Fruit fly (Drosophila melanogaster) whole organism, embryonic: ENCODE results near the gene ph-d.

ENCODE experiments used
- Ada2b ChIP-seq: fragments of 200-800 bp; sonication (Bioruptor generic); IDR thresholded peaks from 2 replicates; pipeline ENCODE4 v1.3.6; 2022; ENCODE audit warnings: missing biosample characterization, missing genetic modification characterization
- Bgb ChIP-seq: fragments of 200-800 bp; sonication (Bioruptor generic); IDR thresholded peaks from 2 replicates; pipeline ENCODE4 v1.3.6; 2022; ENCODE audit warnings: missing biosample characterization, missing genetic modification characterization; ENCODE audit not compliant: partially characterized antibody
- BtbVII ChIP-seq: fragments of 200-800 bp; sonication (Bioruptor generic); optimal IDR thresholded peaks from 3 replicates; lab custom pipeline; 2017; ENCODE audit warnings: missing biosample characterization, mild to moderate bottlenecking, missing genetic modification characterization
- CG10543 ChIP-seq: fragments of 200-800 bp; sonication (Bioruptor generic); optimal IDR thresholded peaks from 3 replicates; lab custom pipeline; 2017; ENCODE audit warnings: missing biosample characterization, mild to moderate bottlenecking, missing genetic modification characterization, moderate library complexity
- CG11247 ChIP-seq: fragments of 200-800 bp; sonication (Bioruptor generic); IDR thresholded peaks from 2 replicates; pipeline ENCODE4 v1.3.6; 2022; ENCODE audit warnings: missing biosample characterization, missing genetic modification characterization
- CG11456 ChIP-seq: fragments of 200-800 bp; sonication (Bioruptor generic); IDR thresholded peaks from 3 replicates; pipeline ENCODE4 v1.3.6; 2022; ENCODE audit warnings: missing biosample characterization, missing genetic modification characterization
- CG12155 ChIP-seq: fragments of 200-800 bp; sonication (Bioruptor generic); optimal IDR thresholded peaks from 3 replicates; lab custom pipeline; 2016; ENCODE audit warnings: missing biosample characterization, missing genetic modification characterization
- CG12219 ChIP-seq: fragments of 200-800 bp; sonication (Bioruptor generic); optimal IDR thresholded peaks from 3 replicates; lab custom pipeline; 2018; ENCODE audit warnings: missing biosample characterization, mild to moderate bottlenecking, missing genetic modification characterization
- CG14441 ChIP-seq: fragments of 200-800 bp; sonication (Bioruptor generic); IDR thresholded peaks from 2 replicates; pipeline ENCODE4 v1.3.6; 2022; ENCODE audit warnings: missing biosample characterization, missing genetic modification characterization
- CG15514 ChIP-seq: fragments of 200-800 bp; sonication (Bioruptor generic); optimal IDR thresholded peaks from 3 replicates; lab custom pipeline; 2017; ENCODE audit warnings: missing biosample characterization, missing genetic modification characterization, mild to moderate bottlenecking, moderate library complexity, missing genetic modification reagents
- CG1647 ChIP-seq: fragments of 200-800 bp; sonication (Bioruptor generic); optimal IDR thresholded peaks from 3 replicates; lab custom pipeline; 2016; ENCODE audit warnings: missing biosample characterization, missing genetic modification characterization
- CG17802 ChIP-seq: fragments of 200-800 bp; sonication (Bioruptor generic); optimal IDR thresholded peaks from 2 replicates; lab custom pipeline; 2018; ENCODE audit warnings: missing biosample characterization, mild to moderate bottlenecking, missing genetic modification characterization, moderate library complexity
- CG18011 ChIP-seq: fragments of 200-800 bp; sonication (Bioruptor generic); optimal IDR thresholded peaks from 2 replicates; lab custom pipeline; 2017; ENCODE audit warnings: missing biosample characterization, missing genetic modification characterization, mild to moderate bottlenecking, moderate library complexity, missing genotype
- CG18599 ChIP-seq: fragments of 200-800 bp; sonication (Bioruptor generic); optimal IDR thresholded peaks from 3 replicates; lab custom pipeline; 2017; ENCODE audit warnings: missing biosample characterization, missing genetic modification characterization, mild to moderate bottlenecking, moderate library complexity, missing genetic modification reagents
- CG2120 ChIP-seq: fragments of 200-800 bp; sonication (Bioruptor generic); optimal IDR thresholded peaks from 3 replicates; lab custom pipeline; 2016; ENCODE audit warnings: missing biosample characterization, missing genetic modification characterization
- CG3163 ChIP-seq: fragments of 200-800 bp; sonication (Bioruptor generic); optimal IDR thresholded peaks from 3 replicates; lab custom pipeline; 2016; ENCODE audit warnings: missing biosample characterization, missing genetic modification characterization
- CG3281 ChIP-seq: fragments of 200-800 bp; sonication (Bioruptor generic); optimal IDR thresholded peaks from 3 replicates; lab custom pipeline; 2017; ENCODE audit warnings: missing biosample characterization, mild to moderate bottlenecking, missing genetic modification characterization
- CG3407 ChIP-seq: fragments of 200-800 bp; sonication (Bioruptor generic); optimal IDR thresholded peaks from 2 replicates; lab custom pipeline; 2018; ENCODE audit warnings: missing biosample characterization, mild to moderate bottlenecking, missing genetic modification characterization
- CG43689 ChIP-seq: fragments of 200-800 bp; sonication (Bioruptor generic); IDR thresholded peaks from 2 replicates; pipeline ENCODE4 v1.3.6; 2022; ENCODE audit warnings: missing biosample characterization, missing genetic modification characterization
- CG4730 ChIP-seq: fragments of 200-800 bp; sonication (Bioruptor generic); IDR thresholded peaks from 2 replicates; pipeline ENCODE4 v1.3.6; 2022; ENCODE audit warnings: missing biosample characterization, missing genetic modification characterization
- CG8388 ChIP-seq: fragments of 200-800 bp; sonication (Bioruptor generic); optimal IDR thresholded peaks from 2 replicates; lab custom pipeline; 2019; ENCODE audit warnings: missing biosample characterization, mild to moderate bottlenecking, missing genetic modification characterization, moderate library complexity
- D19A ChIP-seq: fragments of 200-800 bp; optimal IDR thresholded peaks from 3 replicates; lab custom pipeline; 2019; ENCODE audit warnings: missing biosample characterization, mild to moderate bottlenecking, missing genetic modification characterization, moderate library complexity
- Drgx ChIP-seq: fragments of 200-800 bp; sonication (Bioruptor generic); IDR thresholded peaks from 2 replicates; pipeline ENCODE4 v1.3.6; 2022; ENCODE audit warnings: missing biosample characterization, missing genetic modification characterization
- Ets65A ChIP-seq: fragments of 200-800 bp; sonication (Bioruptor generic); peaks from one replicate; lab custom pipeline; 2016; ENCODE audit warnings: missing biosample characterization, missing genetic modification characterization
- Hand ChIP-seq: fragments of 200-800 bp; sonication (Bioruptor generic); optimal IDR thresholded peaks from 2 replicates; lab custom pipeline; 2017; ENCODE audit warnings: mild to moderate bottlenecking, missing biosample characterization, missing genetic modification reagents, missing genetic modification characterization
- Hmx ChIP-seq: fragments of 200-800 bp; sonication (Bioruptor generic); optimal IDR thresholded peaks from 2 replicates; lab custom pipeline; 2016; ENCODE audit warnings: missing biosample characterization, missing genetic modification characterization
- Mad ChIP-seq: fragments of 200-800 bp; sonication (Bioruptor generic); optimal IDR thresholded peaks from 2 replicates; lab custom pipeline; 2016; ENCODE audit warnings: missing biosample characterization, missing genetic modification characterization
- Med ChIP-seq: fragments of 200-800 bp; sonication (Bioruptor generic); peaks from one replicate; lab custom pipeline; 2016; ENCODE audit warnings: missing biosample characterization, missing genetic modification characterization, mild to moderate bottlenecking, inconsistent platforms, moderate library complexity
- Oaz ChIP-seq: fragments of 200-800 bp; sonication (Bioruptor generic); IDR thresholded peaks from 2 replicates; pipeline ENCODE4 v1.3.6; 2022; ENCODE audit warnings: missing biosample characterization, missing genetic modification characterization
- Opbp ChIP-seq: fragments of 200-800 bp; sonication (Bioruptor generic); IDR thresholded peaks from 3 replicates; pipeline ENCODE4 v1.3.6; 2022; ENCODE audit warnings: missing biosample characterization, missing genetic modification characterization; ENCODE audit not compliant: partially characterized antibody
- Ptx1 ChIP-seq: fragments of 200-800 bp; sonication (Bioruptor generic); IDR thresholded peaks from 2 replicates; pipeline ENCODE4 v1.3.6; 2022; ENCODE audit warnings: missing biosample characterization, missing genetic modification characterization
- Rfx ChIP-seq: fragments of 200-800 bp; sonication (Bioruptor generic); IDR thresholded peaks from 2 replicates; pipeline ENCODE4 v1.3.6; 2022; ENCODE audit warnings: missing biosample characterization, missing genetic modification characterization
- btn ChIP-seq: fragments of 200-800 bp; sonication (Bioruptor generic); optimal IDR thresholded peaks from 2 replicates; lab custom pipeline; 2016; ENCODE audit warnings: missing biosample characterization, missing genetic modification characterization
- dysf ChIP-seq: fragments of 200-800 bp; sonication (Bioruptor generic); IDR thresholded peaks from 3 replicates; pipeline ENCODE4 v1.3.6; 2022; ENCODE audit warnings: missing biosample characterization, missing genetic modification characterization
- esg ChIP-seq: fragments of 200-800 bp; sonication (Bioruptor generic); conservative IDR thresholded peaks from 2 replicates; pipeline ENCODE4 v1.3.6; 2022; ENCODE audit warnings: missing biosample characterization, missing genetic modification characterization
- ftz-f1 ChIP-seq: fragments of 200-800 bp; sonication (Bioruptor generic); optimal IDR thresholded peaks from 2 replicates; lab custom pipeline; 2016; ENCODE audit warnings: missing biosample characterization, missing genetic modification characterization
- gsb-n ChIP-seq: fragments of 200-800 bp; sonication (Bioruptor generic); optimal IDR thresholded peaks from 3 replicates; lab custom pipeline; 2018; ENCODE audit warnings: missing biosample characterization, mild to moderate bottlenecking, missing genetic modification characterization
- her ChIP-seq: fragments of 200-800 bp; sonication (Bioruptor generic); optimal IDR thresholded peaks from 2 replicates; lab custom pipeline; 2016; ENCODE audit warnings: missing biosample characterization, missing genetic modification characterization
- kah ChIP-seq: fragments of 200-800 bp; sonication (Bioruptor generic); optimal IDR thresholded peaks from 2 replicates; lab custom pipeline; 2018; ENCODE audit warnings: missing biosample characterization, mild to moderate bottlenecking, missing genetic modification characterization
- lab ChIP-seq: fragments of 200-800 bp; sonication (Bioruptor generic); optimal IDR thresholded peaks from 3 replicates; lab custom pipeline; 2017; ENCODE audit warnings: missing biosample characterization, missing genetic modification characterization, mild to moderate bottlenecking, moderate library complexity, missing genetic modification reagents
- pan ChIP-seq, 4 experiments: fragments of >200 bp in 3 of 4; fragments of 200-800 bp in 1 of 4; sonication (Bioruptor generic) in 1 of 4; optimal IDR thresholded peaks in 3 of 4; IDR thresholded peaks in 1 of 4; 2 replicates each; pipeline versions ENCODE4 v1.3.6 to Lab custom; 2017 to 2022; ENCODE audit warnings: missing biosample characterization in 2 of 4, missing genetic modification characterization in 2 of 4, mixed read lengths in 1 of 4
- prd ChIP-seq, 3 experiments: fragments of >200 bp in 2 of 3; fragments of 200-800 bp in 1 of 3; sonication (Bioruptor generic) in 1 of 3; optimal IDR thresholded peaks in 2 of 3; IDR thresholded peaks in 1 of 3; 2 replicates in 2 of 3; 3 replicates in 1 of 3; pipeline versions ENCODE4 v1.3.6 to Lab custom; 2017 to 2022; ENCODE audit warnings: missing biosample characterization in 1 of 3, missing genetic modification characterization in 1 of 3
- row ChIP-seq: fragments of 200-800 bp; sonication (Bioruptor generic); IDR thresholded peaks from 3 replicates; pipeline ENCODE4 v1.3.6; 2022; ENCODE audit warnings: missing biosample characterization, missing genetic modification characterization
- sens ChIP-seq: fragments of 200-800 bp; sonication (Bioruptor generic); peaks from one replicate; lab custom pipeline; 2016; ENCODE audit warnings: missing biosample characterization, missing genetic modification characterization
- slbo ChIP-seq: fragments of 200-800 bp; sonication (Bioruptor generic); IDR thresholded peaks from 2 replicates; pipeline ENCODE4 v1.3.6; 2022; ENCODE audit warnings: missing biosample characterization, missing genetic modification characterization
- slp2 ChIP-seq: fragments of 200-800 bp; sonication (Bioruptor generic); optimal IDR thresholded peaks from 2 replicates; lab custom pipeline; 2016; ENCODE audit warnings: missing biosample characterization, missing genetic modification characterization
- tgo ChIP-seq: fragments of 200-800 bp; sonication (Bioruptor generic); IDR thresholded peaks from 3 replicates; pipeline ENCODE4 v1.3.6; 2022; ENCODE audit warnings: missing biosample characterization, missing genetic modification characterization
- zf30C ChIP-seq: fragments of 200-800 bp; sonication (Bioruptor generic); optimal IDR thresholded peaks from 3 replicates; lab custom pipeline; 2018; ENCODE audit warnings: missing biosample characterization, mild to moderate bottlenecking, missing genetic modification characterization

The ph-d gene

dm6 chrX:2089812-2090211 lies 33.3 kb downstream of the ph-d start (continued):
- TF ChIP-seq CG10543 (peak; percentile 14), CG8388 (GFP tag; lab: Kevin White, UChicago) (peak; percentile 13)

- peak; percentile 40; the same call in 1 of the 2 replicates for TF ChIP-seq Rfx (GFP tag; lab: Robert Waterston, UW)
- no peak for TF ChIP-seq CG3281 (GFP tag; lab: Kevin White, UChicago)
- TF ChIP-seq CG12155 (GFP tag; lab: Kevin White, UChicago): no peak
- no peak for TF ChIP-seq kah (GFP tag; lab: Kevin White, UChicago)
- 0 out of 3 replicates have a peak, but pooled peaks have one; percentile 10 for TF ChIP-seq dysf (GFP tag; lab: Robert Waterston, UW)
- no peak for TF ChIP-seq btn (GFP tag; lab: Kevin White, UChicago)
- TF ChIP-seq Drgx (GFP tag; lab: Robert Waterston, UW): peak; percentile 37; the same call in 1 of the 2 replicates
- 0 out of 2 replicates have a peak, but pooled peaks have one; percentile 19 for TF ChIP-seq CG14441 (GFP tag; lab: Robert Waterston, UW)
- no peak for TF ChIP-seq Hmx (GFP tag; lab: Kevin White, UChicago)
- TF ChIP-seq row (GFP tag; lab: Robert Waterston, UW): 0 out of 3 replicates have a peak, but pooled peaks have one; percentile 12
- no peak for TF ChIP-seq Hand (GFP tag; lab: Kevin White, UChicago)
- TF ChIP-seq esg: no peak
- no peak for TF ChIP-seq Bgb (GFP tag; lab: Robert Waterston, UW)
- TF ChIP-seq CG11456: no peak
- peak; percentile 26 for TF ChIP-seq ftz-f1 (GFP tag; lab: Kevin White, UChicago)
- no peak for TF ChIP-seq pan (optimal IDR thresholded peaks at IDR 0.05; lab: Kevin White, UChicago)
- peak in 1 of 2 experiments; percentile 6 for TF ChIP-seq pan (GFP tag; optimal IDR thresholded peaks at IDR 0.05 in 1 of 2, IDR thresholded peaks at IDR 0.05 in 1 of 2)
- TF ChIP-seq Ptx1: peak; percentile 36; the same call in 1 of the 2 replicates
- peak; percentile 40 for TF ChIP-seq lab (GFP tag; lab: Kevin White, UChicago)
- no peak for TF ChIP-seq CG15514 (GFP tag; lab: Kevin White, UChicago)
- peak; percentile 59 for TF ChIP-seq D19A
- 0 out of 2 replicates have a peak, but pooled peaks have one; percentile 5 for TF ChIP-seq Ada2b
- TF ChIP-seq CG1647 (GFP tag; lab: Kevin White, UChicago): no peak
- TF ChIP-seq zf30C (GFP tag; lab: Kevin White, UChicago): no peak
- peak; percentile 78 for TF ChIP-seq Med (GFP tag; lab: Kevin White, UChicago)
- no peak for TF ChIP-seq CG43689 (GFP tag; lab: Robert Waterston, UW)
- TF ChIP-seq CG11247 (GFP tag; lab: Robert Waterston, UW): 0 out of 2 replicates have a peak, but pooled peaks have one; percentile 28
- TF ChIP-seq CG18599 (GFP tag; lab: Kevin White, UChicago): peak; percentile 26
- peak; percentile 6; the same call in 1 of the 2 replicates for TF ChIP-seq slbo
- peak; percentile 8 for TF ChIP-seq sens (GFP tag; lab: Kevin White, UChicago)
- peak; percentile 21 for TF ChIP-seq CG2120
- peak; percentile 78 for TF ChIP-seq Ets65A (GFP tag; lab: Kevin White, UChicago)
- no peak for TF ChIP-seq BtbVII (GFP tag; lab: Kevin White, UChicago)
- no peak for TF ChIP-seq Mad
- peak; percentile 30; the same call in 1 of the 3 replicates for TF ChIP-seq tgo (GFP tag; lab: Robert Waterston, UW)
- TF ChIP-seq Opbp (GFP tag; lab: Robert Waterston, UW): no peak
These were observed 34.3 kb downstream of the ph-d start for dm6 chrX:2088798-2089197.

- TF ChIP-seq CG12219 (GFP tag; lab: Kevin White, UChicago) (peak; percentile 28), her (GFP tag; lab: Kevin White, UChicago) (peak; percentile 54), gsb-n (peak; percentile 56), CG11456 (0 out of 3 replicates have a peak, but pooled peaks have one; percentile 52), slp2 (peak; percentile 14), prd (optimal IDR thresholded peaks at IDR 0.05; lab: Kevin White, UChicago) (no peak), prd (GFP tag; IDR thresholded peaks at IDR 0.05; lab: Robert Waterston, UW) (peak; percentile 82), CG4730 (GFP tag; lab: Robert Waterston, UW) (no peak), CG18011 (GFP tag; lab: Kevin White, UChicago) (peak; percentile 29), CG17802 (tag; lab: Kevin White, UChicago) (peak; percentile 14), Oaz (GFP tag; lab: Robert Waterston, UW) (peak; percentile 42; the same call in 1 of the 2 replicates), Ptx1 (peak; percentile 70), CG3407 (GFP tag; lab: Kevin White, UChicago) (peak; percentile 62), CG3163 (GFP tag; lab: Kevin White, UChicago) (peak; percentile 6)
These were observed 35.6 kb downstream of the ph-d start for dm6 chrX:2087501-2087900.
